Fruit fly (Drosophila melanogaster): ENCODE measurements around the gene CG31715.

The CG31715 gene

dm6 chr2L:10339212-10339721 is 2.1 kb upstream of the CG31715 start, which contains the start of gene SamDC (continued):
- peak; percentile 52 for TF ChIP-seq CG7839 (tag; optimal IDR thresholded peaks at IDR 0.05)
- TF ChIP-seq br (optimal IDR thresholded peaks at IDR 0.05) = no peak
- peak; percentile 92 for TF ChIP-seq Sry-δ (GFP tag; optimal IDR thresholded peaks at IDR 0.05)
- TF ChIP-seq CG15514 (GFP tag; optimal IDR thresholded peaks at IDR 0.05) = peak; percentile 80
- peak; percentile 19; the same call in 1 of the 3 replicates for TF ChIP-seq CG14050 (GFP tag; IDR thresholded peaks at IDR 0.05)
- TF ChIP-seq gt (GFP tag; IDR thresholded peaks at IDR 0.05) = no peak
- peak; percentile 77 for TF ChIP-seq unc-4 (GFP tag; IDR thresholded peaks at IDR 0.05; ENCODE audit: partially characterized antibody)
- no peak for TF ChIP-seq CG30431 (GFP tag; optimal IDR thresholded peaks at IDR 0.05)
- TF ChIP-seq z (GFP tag; IDR thresholded peaks at IDR 0.05) = no peak
- TF ChIP-seq Six4 (GFP tag; optimal IDR thresholded peaks at IDR 0.05) = no peak
- TF ChIP-seq bowl (GFP tag; IDR thresholded peaks at IDR 0.05) = no peak
- TF ChIP-seq ewg (GFP tag; optimal IDR thresholded peaks at IDR 0.05) = no peak
- no peak for TF ChIP-seq da (GFP tag; optimal IDR thresholded peaks at IDR 0.05)
- no peak for TF ChIP-seq Hey (tag; optimal IDR thresholded peaks at IDR 0.05)
- TF ChIP-seq Drgx (GFP tag; IDR thresholded peaks at IDR 0.05) = no peak; the same call in 1 of the 2 replicates
- no peak for TF ChIP-seq Nf-YA (GFP tag; IDR thresholded peaks at IDR 0.05)
- no peak for TF ChIP-seq dan (GFP tag; IDR thresholded peaks at IDR 0.05)
- no peak for TF ChIP-seq tup (GFP tag; optimal IDR thresholded peaks at IDR 0.05)
- TF ChIP-seq CG17802 (tag; optimal IDR thresholded peaks at IDR 0.05) = peak; percentile 91
- TF ChIP-seq CG12219 (GFP tag; optimal IDR thresholded peaks at IDR 0.05) = no peak
- no peak for TF ChIP-seq Optix (GFP tag; IDR thresholded peaks at IDR 0.05)
- TF ChIP-seq Fer2 (tag; optimal IDR thresholded peaks at IDR 0.05) = no peak
- no peak for TF ChIP-seq CG17912 (GFP tag; optimal IDR thresholded peaks at IDR 0.05)
- no peak for TF ChIP-seq nerfin-1 (tag; optimal IDR thresholded peaks at IDR 0.05)
- TF ChIP-seq CG6765 (GFP tag; optimal IDR thresholded peaks at IDR 0.05) = peak; percentile 31
- TF ChIP-seq CG4820 (GFP tag; optimal IDR thresholded peaks at IDR 0.05) = no peak
- TF ChIP-seq CG13424 (tag; optimal IDR thresholded peaks at IDR 0.05) = peak; percentile 59
- peak; percentile 49; the same call in 1 of the 2 replicates for TF ChIP-seq CG31441 (GFP tag; IDR thresholded peaks at IDR 0.05)
- no peak for TF ChIP-seq ATbp (GFP tag; optimal IDR thresholded peaks at IDR 0.05)
- peak; percentile 5 for TF ChIP-seq Myb (GFP tag; optimal IDR thresholded peaks at IDR 0.05)
- TF ChIP-seq lbe (GFP tag; optimal IDR thresholded peaks at IDR 0.05) = peak; percentile 13
- peak; percentile 66 for TF ChIP-seq CoRest (tag; optimal IDR thresholded peaks at IDR 0.05)
- TF ChIP-seq btn (GFP tag; optimal IDR thresholded peaks at IDR 0.05) = no peak
- peak; percentile 61 for TF ChIP-seq YL-1 (GFP tag; optimal IDR thresholded peaks at IDR 0.05)
- TF ChIP-seq D19A (tag; optimal IDR thresholded peaks at IDR 0.05) = peak; percentile 55
- TF ChIP-seq salm (tag; optimal IDR thresholded peaks at IDR 0.05) = peak; percentile 14
- no peak for TF ChIP-seq pum (GFP tag; optimal IDR thresholded peaks at IDR 0.05)
- no peak for TF ChIP-seq CG1832 (GFP tag; optimal IDR thresholded peaks at IDR 0.05)
- no peak for TF ChIP-seq C15 (GFP tag; IDR thresholded peaks at IDR 0.05)
- TF ChIP-seq Sox100B (GFP tag; optimal IDR thresholded peaks at IDR 0.05) = peak; percentile 17
- TF ChIP-seq CG10274 (GFP tag; optimal IDR thresholded peaks at IDR 0.05) = no peak
- no peak for TF ChIP-seq CG10431 (GFP tag; optimal IDR thresholded peaks at IDR 0.05)
- TF ChIP-seq CG1603 (tag; optimal IDR thresholded peaks at IDR 0.05) = peak; percentile 79
- no peak for TF ChIP-seq toy (GFP tag; IDR thresholded peaks at IDR 0.05)
- TF ChIP-seq Blimp-1 (GFP tag; optimal IDR thresholded peaks at IDR 0.05) = no peak
- TF ChIP-seq gcm (GFP tag; optimal IDR thresholded peaks at IDR 0.05) = no peak
- TF ChIP-seq CG32772 (GFP tag; IDR thresholded peaks at IDR 0.05) = no peak
- TF ChIP-seq Gsc (GFP tag; IDR thresholded peaks at IDR 0.05) = no peak
- TF ChIP-seq CG13287 (GFP tag; IDR thresholded peaks at IDR 0.05; ENCODE audit: partially characterized antibody) = peak; percentile 79
- TF ChIP-seq NFAT (GFP tag; IDR thresholded peaks at IDR 0.05) = peak; percentile 71; the same call in 1 of the 2 replicates
- 0 out of 2 replicates have a peak, but pooled peaks have one; percentile 21 for TF ChIP-seq al (GFP tag; IDR thresholded peaks at IDR 0.05)
